Worm (Caenorhabditis elegans): Measurements from ENCODE around the gene ZK757.10.

The ZK757.10 gene

DNA sequence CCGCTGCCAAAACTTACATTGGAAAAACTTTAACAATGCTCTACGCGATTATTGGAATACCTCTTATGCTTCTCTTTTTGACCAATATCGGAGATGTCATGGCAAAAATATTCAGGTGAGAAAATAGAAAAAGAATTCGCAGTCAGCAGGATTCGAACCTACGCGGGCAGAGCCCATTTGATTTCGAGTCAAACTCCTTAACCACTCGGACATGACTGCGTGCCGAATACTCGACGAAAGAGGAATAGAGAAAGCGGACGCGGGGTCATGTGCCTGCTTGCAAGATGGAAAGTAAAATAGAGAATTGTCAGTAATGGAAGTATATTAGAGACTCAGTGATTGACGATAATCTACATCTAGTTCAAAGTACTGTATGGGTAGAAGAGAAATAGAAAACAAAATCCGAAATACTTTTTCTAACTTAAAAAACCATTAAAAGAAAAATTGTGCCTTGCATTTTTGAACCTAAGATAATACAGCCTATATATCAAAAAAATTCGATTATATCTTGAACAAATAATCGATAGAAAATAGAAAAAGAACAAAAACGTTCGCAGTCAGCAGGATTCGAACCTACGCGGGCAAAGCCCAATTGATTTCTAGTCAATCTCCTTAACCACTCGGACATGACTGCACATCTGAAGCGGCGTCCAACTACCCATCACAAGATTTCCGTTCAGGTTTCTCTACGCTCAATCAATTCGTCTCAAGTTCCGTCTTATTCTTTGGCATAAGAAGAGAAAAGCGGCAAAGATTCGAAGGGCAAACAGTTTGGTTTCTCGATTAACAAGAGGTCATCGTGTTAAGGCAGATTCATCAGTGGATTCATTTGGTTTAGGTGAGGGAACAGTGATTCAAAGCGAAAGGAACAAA is 15.3 kb upstream of the ZK757.10 start (continued):
- 0 out of 2 replicates have a peak, but pooled peaks have one; percentile 37 for TF ChIP-seq attf-3 (GFP tag; conservative IDR thresholded peaks at IDR 0.05)
- TF ChIP-seq ekl-4 (GFP tag; IDR thresholded peaks at IDR 0.05), result peak; percentile 61
- peak; percentile 82; the same call in 1 of the 2 replicates for TF ChIP-seq ceh-40 (GFP tag; IDR thresholded peaks at IDR 0.05)
- no peak for TF ChIP-seq xnd-1 (tag; optimal IDR thresholded peaks at IDR 0.05)
- no peak for TF ChIP-seq ceh-58 (GFP tag; IDR thresholded peaks at IDR 0.05)
- no peak for TF ChIP-seq bed-1 (GFP tag; IDR thresholded peaks at IDR 0.05)
- TF ChIP-seq tbp1 (GFP tag; optimal IDR thresholded peaks at IDR 0.05), result peak; percentile 98
- peak; percentile 72 for TF ChIP-seq dox-1 (GFP tag; IDR thresholded peaks at IDR 0.05)
- peak; percentile 10 for TF ChIP-seq mel-28 (tag; optimal IDR thresholded peaks at IDR 0.05; ENCODE audit: borderline replicate concordance)
- TF ChIP-seq tbx-9 (tag; optimal IDR thresholded peaks at IDR 0.05; ENCODE audit: borderline replicate concordance), result no peak
- no peak for TF ChIP-seq F22D6.2 (tag; optimal IDR thresholded peaks at IDR 0.05)
- TF ChIP-seq ztf-22 (GFP tag; optimal IDR thresholded peaks at IDR 0.05), result no peak
- no peak for TF ChIP-seq F55B11.4 (tag; optimal IDR thresholded peaks at IDR 0.05; ENCODE audit: borderline replicate concordance, insufficient read depth)
- peak; percentile 28 for TF ChIP-seq attf-5 (GFP tag; optimal IDR thresholded peaks at IDR 0.05)
- peak; percentile 60 for TF ChIP-seq rpc-1 (optimal IDR thresholded peaks at IDR 0.05)
- TF ChIP-seq rpc-1 (tag; optimal IDR thresholded peaks at IDR 0.05), result peak; percentile 83
- TF ChIP-seq ceh-79 (tag; optimal IDR thresholded peaks at IDR 0.05), result no peak
- TF ChIP-seq akir-1 (GFP tag; optimal IDR thresholded peaks at IDR 0.05), result no peak
- TF ChIP-seq dpl-1 (GFP tag; optimal IDR thresholded peaks at IDR 0.05), result no peak
- no peak for TF ChIP-seq Y79H2A.3 (GFP tag; conservative IDR thresholded peaks at IDR 0.05)
- TF ChIP-seq nfyb-1 (GFP tag; IDR thresholded peaks at IDR 0.05), result peak; percentile 81
- TF ChIP-seq lin-35 (GFP tag; optimal IDR thresholded peaks at IDR 0.05), result peak in 1 of 3 experiments; percentile 67
- no peak for TF ChIP-seq ztf-3 (GFP tag; optimal IDR thresholded peaks at IDR 0.05)
- TF ChIP-seq lin-40 (tag; optimal IDR thresholded peaks at IDR 0.05), result peak; percentile 64
- TF ChIP-seq snpc-4 (GFP tag; optimal IDR thresholded peaks at IDR 0.05), result no peak
- peak in 2 of 4 experiments; percentile 34 to 37 for TF ChIP-seq snpc-4 (tag; optimal IDR thresholded peaks at IDR 0.05)
- peak; percentile 72 for TF ChIP-seq athp-1 (tag; optimal IDR thresholded peaks at IDR 0.05)
- TF ChIP-seq F37B4.10 (GFP tag; IDR thresholded peaks at IDR 0.05), result no peak
- TF ChIP-seq attf-6 (GFP tag; IDR thresholded peaks at IDR 0.05), result no peak
- peak in 1 of 2 experiments; percentile 4 for TF ChIP-seq let-607 (tag; optimal IDR thresholded peaks at IDR 0.05)
- TF ChIP-seq chd-7 (tag; optimal IDR thresholded peaks at IDR 0.05), result peak; percentile 74
- TF ChIP-seq ceh-27 (GFP tag; optimal IDR thresholded peaks at IDR 0.05), result peak; percentile 59
- TF ChIP-seq Y56A3A.18 (GFP tag; IDR thresholded peaks at IDR 0.05), result peak; percentile 71; the same call in 1 of the 2 replicates
- TF ChIP-seq madf-8 (GFP tag; conservative IDR thresholded peaks at IDR 0.05), result no peak; the same call in 1 of the 2 replicates
- TF ChIP-seq nhr-179 (tag; optimal IDR thresholded peaks at IDR 0.05), result no peak
- peak; percentile 94 for TF ChIP-seq B0261.1 (tag; optimal IDR thresholded peaks at IDR 0.05)
- TF ChIP-seq Y95B8A.8 (GFP tag; IDR thresholded peaks at IDR 0.05), result peak; percentile 81; the same call in 1 of the 2 replicates
- TF ChIP-seq zim-3 (tag; optimal IDR thresholded peaks at IDR 0.05), result peak; percentile 80
- TF ChIP-seq gei-17 (GFP tag; optimal IDR thresholded peaks at IDR 0.05), result no peak
- no peak for TF ChIP-seq egl-18 (GFP tag; IDR thresholded peaks at IDR 0.05)
- no peak for TF ChIP-seq ztf-6 (GFP tag; IDR thresholded peaks at IDR 0.05)
- TF ChIP-seq D2030.7 (GFP tag; IDR thresholded peaks at IDR 0.05), result 0 out of 2 replicates have a peak, but pooled peaks have one; percentile 27
- TF ChIP-seq ztf-28 (GFP tag; IDR thresholded peaks at IDR 0.05), result no peak
- TF ChIP-seq snpc-1.1 (tag; optimal IDR thresholded peaks at IDR 0.05; ENCODE audit: insufficient read depth), result no peak
- peak; percentile 49; the same call in 1 of the 2 replicates for TF ChIP-seq Y67H2A.10 (GFP tag; conservative IDR thresholded peaks at IDR 0.05)
- TF ChIP-seq somi-1 (GFP tag; optimal IDR thresholded peaks at IDR 0.05), result peak; percentile 38

Data from whole organism, young adult.